Fruit fly (Drosophila melanogaster): ENCODE measurements around the gene GMF.

The GMF gene

DNA sequence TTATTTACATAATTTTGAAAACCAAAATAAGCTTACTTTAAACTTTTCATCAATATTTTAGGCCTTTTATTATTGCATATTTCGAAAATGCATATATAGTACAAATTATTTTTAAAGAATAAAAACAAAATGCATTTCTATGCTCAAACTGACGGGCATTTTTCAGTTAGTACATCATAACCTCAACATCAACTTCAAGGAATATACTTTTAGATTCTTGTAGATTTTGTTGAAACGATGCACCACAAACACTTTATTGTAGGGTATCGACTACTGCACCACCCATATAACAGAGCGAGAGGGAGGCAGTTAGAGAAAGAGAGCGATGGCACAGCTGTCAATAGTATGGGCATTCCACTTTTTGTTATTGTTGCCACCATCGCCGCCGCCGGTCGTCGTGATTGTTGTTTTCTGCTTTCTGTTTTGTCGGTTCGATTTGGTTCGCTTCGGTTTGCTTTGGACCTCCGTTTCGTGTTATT lies 22.9 kb downstream of the GMF start (continued):
- peak; percentile 92 for TF ChIP-seq tap (tag; optimal IDR thresholded peaks at IDR 0.05)
- peak; percentile 96 for TF ChIP-seq D19A (tag; optimal IDR thresholded peaks at IDR 0.05)
- peak; percentile 56 for TF ChIP-seq Bdp1 (GFP tag; optimal IDR thresholded peaks at IDR 0.05)
- 0 out of 3 replicates have a peak, but pooled peaks have one; percentile 28 for TF ChIP-seq C15 (GFP tag; IDR thresholded peaks at IDR 0.05)
- peak in 1 of 2 experiments; percentile 95 for TF ChIP-seq Eip74EF (GFP tag; optimal IDR thresholded peaks at IDR 0.05)
- no peak for TF ChIP-seq ham (GFP tag; IDR thresholded peaks at IDR 0.05)
- peak; percentile 80 for TF ChIP-seq kni (GFP tag; optimal IDR thresholded peaks at IDR 0.05)
- TF ChIP-seq dmrt11E (tag; optimal IDR thresholded peaks at IDR 0.05), result peak; percentile 93
- TF ChIP-seq CG8281 (tag; optimal IDR thresholded peaks at IDR 0.05), result peak; percentile 78
- peak; percentile 74 for TF ChIP-seq cad (GFP tag; optimal IDR thresholded peaks at IDR 0.05)
- TF ChIP-seq pum (GFP tag; optimal IDR thresholded peaks at IDR 0.05), result peak; percentile 91
- TF ChIP-seq CG2202 (tag; optimal IDR thresholded peaks at IDR 0.05), result peak; percentile 82
- peak; percentile 89; the same call in 3 of the 4 replicates for TF ChIP-seq chinmo (GFP tag; IDR thresholded peaks at IDR 0.05; ENCODE audit: partially characterized antibody)
- peak; percentile 92 for TF ChIP-seq CG1529 (GFP tag; optimal IDR thresholded peaks at IDR 0.05)
- TF ChIP-seq pho (GFP tag; optimal IDR thresholded peaks at IDR 0.05), result peak; percentile 40
- TF ChIP-seq CG10267 (tag; optimal IDR thresholded peaks at IDR 0.05), result peak; percentile 89
- peak; percentile 80 for TF ChIP-seq peb (GFP tag; IDR thresholded peaks at IDR 0.05)
- peak; percentile 89 for TF ChIP-seq nerfin-1 (tag; optimal IDR thresholded peaks at IDR 0.05)
- TF ChIP-seq btn (GFP tag; optimal IDR thresholded peaks at IDR 0.05), result peak; percentile 67
- TF ChIP-seq CG12155 (GFP tag; optimal IDR thresholded peaks at IDR 0.05), result peak; percentile 83
- TF ChIP-seq Blimp-1 (GFP tag; optimal IDR thresholded peaks at IDR 0.05), result peak; percentile 91
- peak; percentile 77 for TF ChIP-seq CHES-1-like (GFP tag; optimal IDR thresholded peaks at IDR 0.05)
- peak; percentile 92 for TF ChIP-seq salm (tag; optimal IDR thresholded peaks at IDR 0.05)
- peak; percentile 62 for TF ChIP-seq fu2 (GFP tag; optimal IDR thresholded peaks at IDR 0.05)
- TF ChIP-seq CG4424 (GFP tag; optimal IDR thresholded peaks at IDR 0.05), result peak; percentile 95
- peak; percentile 62 for TF ChIP-seq NK7.1 (GFP tag; optimal IDR thresholded peaks at IDR 0.05)
- no peak for TF ChIP-seq CG42726 (GFP tag; IDR thresholded peaks at IDR 0.05; ENCODE audit: partially characterized antibody)
- TF ChIP-seq maf-S (GFP tag; optimal IDR thresholded peaks at IDR 0.05), result peak; percentile 78
- peak; percentile 99 for TF ChIP-seq sens (GFP tag)
- peak; percentile 75 for TF ChIP-seq CG30431 (GFP tag; optimal IDR thresholded peaks at IDR 0.05)
- peak; percentile 67 for TF ChIP-seq CG13624 (GFP tag; optimal IDR thresholded peaks at IDR 0.05)
- TF ChIP-seq hkb (optimal IDR thresholded peaks at IDR 0.05), result no peak
- peak; percentile 83 for TF ChIP-seq hkb (GFP tag; IDR thresholded peaks at IDR 0.05)
- peak; percentile 27; the same call in 1 of the 3 replicates for TF ChIP-seq CG11560 (tag; IDR thresholded peaks at IDR 0.05)
- peak; percentile 79 for TF ChIP-seq CG17568 (GFP tag; optimal IDR thresholded peaks at IDR 0.05)
- no peak for TF ChIP-seq Kr (GFP tag; optimal IDR thresholded peaks at IDR 0.05)
- TF ChIP-seq Nf-YB (GFP tag; optimal IDR thresholded peaks at IDR 0.05), result peak; percentile 80
- peak; percentile 92 for TF ChIP-seq Six4 (GFP tag; optimal IDR thresholded peaks at IDR 0.05)
- TF ChIP-seq Spps (tag; optimal IDR thresholded peaks at IDR 0.05), result peak; percentile 78
- TF ChIP-seq unpg (GFP tag; optimal IDR thresholded peaks at IDR 0.05), result peak; percentile 94
- peak; percentile 71 for TF ChIP-seq disco-r (GFP tag; optimal IDR thresholded peaks at IDR 0.05)
- peak; percentile 91 for TF ChIP-seq tin (GFP tag; optimal IDR thresholded peaks at IDR 0.05)
- peak; percentile 74 for TF ChIP-seq scrt (GFP tag; optimal IDR thresholded peaks at IDR 0.05)
- no peak for TF ChIP-seq mld (GFP tag; IDR thresholded peaks at IDR 0.05; ENCODE audit: partially characterized antibody)
- TF ChIP-seq Ets65A (GFP tag), result peak; percentile 94
- TF ChIP-seq CG9876 (GFP tag; optimal IDR thresholded peaks at IDR 0.05), result peak; percentile 19
- TF ChIP-seq usp (GFP tag; optimal IDR thresholded peaks at IDR 0.05), result no peak
- peak; percentile 52 for TF ChIP-seq sens-2 (GFP tag; IDR thresholded peaks at IDR 0.05)
- TF ChIP-seq CG7786 (GFP tag; optimal IDR thresholded peaks at IDR 0.05), result peak; percentile 70
- peak; percentile 96 for TF ChIP-seq phol (tag; optimal IDR thresholded peaks at IDR 0.05)
- peak; percentile 75 for TF ChIP-seq CG30020 (tag; optimal IDR thresholded peaks at IDR 0.05)

Data from whole organism, embryonic.